Fruit fly (Drosophila melanogaster): ENCODE measurements around the gene CG42534.

dm6 chr3R:27322225-27322624, 18.2 kb upstream of the CG42534 start, which contains the start of gene CG3339:
- no peak for TF ChIP-seq psq (optimal IDR thresholded peaks at IDR 0.05)
- TF ChIP-seq insv (optimal IDR thresholded peaks at IDR 0.05), result no peak
- no peak for TF ChIP-seq Sin3A (optimal IDR thresholded peaks at IDR 0.05)
- no peak for TF ChIP-seq h (optimal IDR thresholded peaks at IDR 0.05)
- no peak for TF ChIP-seq ttk (optimal IDR thresholded peaks at IDR 0.05)
- TF ChIP-seq Myc (optimal IDR thresholded peaks at IDR 0.05), result no peak

Measured in Kc167 (cell line).